Fruit fly (Drosophila melanogaster): Measurements from ENCODE around the gene GatB.

Gene GatB

dm6 chr3R:24104471-24105311 is 25.4 kb downstream of the GatB start:
- no peak for TF ChIP-seq noc (tag; optimal IDR thresholded peaks at IDR 0.05)

- TF ChIP-seq noc (tag; optimal IDR thresholded peaks at IDR 0.05): no peak
These were observed 26.3 kb downstream of the GatB start for dm6 chr3R:24103708-24104107.

- peak; percentile 30 for TF ChIP-seq noc (tag; optimal IDR thresholded peaks at IDR 0.05)
These were observed 27.7 kb downstream of the GatB start for dm6 chr3R:24102387-24102786.

- TF ChIP-seq noc (tag; optimal IDR thresholded peaks at IDR 0.05): no peak
These were observed 28.6 kb downstream of the GatB start for dm6 chr3R:24101437-24101836.

dm6 chr3R:24100717-24101116 is 29.3 kb downstream of the GatB start:
- peak; percentile 14 for TF ChIP-seq noc (tag; optimal IDR thresholded peaks at IDR 0.05)

dm6 chr3R:24099039-24100026 is 30.7 kb downstream of the GatB start:
- peak; percentile 62 for TF ChIP-seq noc (tag; optimal IDR thresholded peaks at IDR 0.05)

- TF ChIP-seq noc (tag; optimal IDR thresholded peaks at IDR 0.05): no peak
These were observed 36.6 kb downstream of the GatB start for dm6 chr3R:24093430-24093829.

dm6 chr3R:24092590-24093151 is 37.4 kb downstream of the GatB start:
- no peak for TF ChIP-seq noc (tag; optimal IDR thresholded peaks at IDR 0.05)

- no peak for TF ChIP-seq noc (tag; optimal IDR thresholded peaks at IDR 0.05)
These were observed 38.4 kb downstream of the GatB start for dm6 chr3R:24091653-24092052.

- TF ChIP-seq noc (tag; optimal IDR thresholded peaks at IDR 0.05): peak; percentile 59
These were observed 39.9 kb downstream of the GatB start for dm6 chr3R:24090143-24090542.

dm6 chr3R:24084975-24085374 is 45.1 kb downstream of the GatB start:
- TF ChIP-seq noc (tag; optimal IDR thresholded peaks at IDR 0.05): peak; percentile 85

- TF ChIP-seq noc (tag; optimal IDR thresholded peaks at IDR 0.05): no peak
These were observed 50.4 kb downstream of the GatB start for dm6 chr3R:24079613-24080012.

- TF ChIP-seq noc (tag; optimal IDR thresholded peaks at IDR 0.05): no peak
These were observed 50.9 kb downstream of the GatB start for dm6 chr3R:24079110-24079509.

Measured in whole organism, larva.